Worm (Caenorhabditis elegans) whole organism, L4/young adult: ENCODE data around the gene F49C5.12.

Source experiments
- dao-5 ChIP-seq: sonication (generic microtip); optimal IDR thresholded peaks from 2 replicates; lab custom pipeline; 2016; ENCODE audit warnings: missing genotype, missing genetic modification characterization, moderate library complexity, missing compliant biosample characterization
- him-1 ChIP-seq: sonication (generic microtip); optimal IDR thresholded peaks from 2 replicates; lab custom pipeline; 2016; ENCODE audit warnings: missing genotype, missing genetic modification reagents, missing genetic modification characterization, missing compliant biosample characterization

- TF ChIP-seq him-1 (tag; lab: Kevin White, UChicago) (no peak), dao-5 (no peak)
Measured at ce11 chrII:12550940-12551339, 9.2 kb downstream of the F49C5.12 start.
